Fruit fly (Drosophila melanogaster) whole organism, embryonic: ENCODE data around the gene CG1785.

ENCODE experiments used
- CG4360 ChIP-seq: fragments of 200-800 bp; sonication (Bioruptor generic); IDR thresholded peaks from 2 replicates; pipeline ENCODE4 v1.3.6; 2022; ENCODE audit warnings: missing biosample characterization, missing genetic modification characterization
- NC2β ChIP-seq: fragments of 200-800 bp; sonication (Bioruptor generic); optimal IDR thresholded peaks from 2 replicates; lab custom pipeline; 2016; ENCODE audit warnings: missing biosample characterization, missing genetic modification characterization
- sima ChIP-seq: fragments of 200-800 bp; sonication (Bioruptor generic); optimal IDR thresholded peaks from 2 replicates; lab custom pipeline; 2016; ENCODE audit warnings: missing biosample characterization, missing genetic modification characterization

DNA sequence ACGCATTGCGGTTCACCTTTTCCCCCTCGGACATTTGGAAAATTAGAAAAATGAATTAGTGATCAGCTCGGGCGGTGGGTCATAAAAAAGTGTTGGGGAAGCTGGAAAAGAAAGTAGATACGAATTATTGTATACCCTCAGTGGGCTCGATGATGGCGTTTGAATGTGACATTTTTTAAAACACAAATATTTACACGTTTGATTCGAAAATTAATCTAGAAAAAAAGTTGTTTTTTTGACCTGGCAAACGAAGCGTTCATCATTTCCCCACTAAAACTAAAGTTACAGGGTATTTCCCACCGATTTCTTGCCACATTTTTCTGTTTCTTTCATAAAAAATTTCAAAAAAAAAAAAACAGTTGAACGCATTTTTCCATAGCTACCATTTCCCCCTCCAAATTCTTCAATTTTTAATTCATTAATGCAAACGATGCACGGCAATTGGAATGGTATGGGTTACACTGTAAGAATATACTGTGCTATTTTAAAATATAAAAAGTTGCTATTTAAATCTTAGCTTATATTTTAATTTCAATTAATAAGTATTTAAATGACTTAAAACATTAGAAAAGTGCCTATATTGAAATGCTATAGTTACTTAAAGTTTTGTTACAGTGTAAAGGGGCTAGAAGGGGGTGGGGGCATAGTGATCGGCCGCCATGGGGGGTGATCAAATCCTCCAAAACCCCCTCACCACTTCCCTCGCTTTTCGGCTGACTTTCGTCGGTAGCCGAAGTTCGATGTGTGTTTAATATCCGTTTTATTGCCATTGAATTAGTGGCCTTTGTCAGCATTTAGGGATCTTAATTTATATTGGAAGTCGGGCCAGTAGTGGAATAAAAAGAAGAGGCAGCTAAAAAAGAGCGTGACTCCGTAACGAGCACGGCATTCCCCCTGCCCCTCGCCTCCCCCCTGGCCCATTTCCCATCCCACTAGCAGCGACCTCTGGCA, 43.1 kb upstream of the CG1785 start:
- no peak for TF ChIP-seq NC2β
- 0 out of 2 replicates have a peak, but pooled peaks have one; percentile 16 for TF ChIP-seq CG4360
- no peak for TF ChIP-seq sima (GFP tag; lab: Kevin White, UChicago)
